Worm (Caenorhabditis elegans) whole organism, young adult: ENCODE results near the gene T15H9.5.

ENCODE experiments used
- D2030.7 ChIP-seq: fragments of 200-800 bp; sonication (Bioruptor generic); IDR thresholded peaks from 2 replicates; pipeline ENCODE4 v1.3.6; 2022; ENCODE audit warnings: missing genetic modification reagents, missing genetic modification characterization, missing compliant biosample characterization
- F37B4.10 ChIP-seq: fragments of 200-800 bp; sonication (Bioruptor generic); IDR thresholded peaks from 2 replicates; pipeline ENCODE4 v1.3.6; 2022; ENCODE audit warnings: missing genetic modification characterization, missing compliant biosample characterization
- F49E8.2 ChIP-seq: sonication (generic microtip); optimal IDR thresholded peaks from 3 replicates; lab custom pipeline; 2017; ENCODE audit warnings: missing genetic modification characterization, mild to moderate bottlenecking, missing compliant biosample characterization, antibody characterized with exemption, moderate library complexity; ENCODE audit not compliant: insufficient read depth
- F57C9.4 ChIP-seq: sonication (generic microtip); optimal IDR thresholded peaks from 2 replicates; lab custom pipeline; 2017; ENCODE audit warnings: mild to moderate bottlenecking, missing genetic modification characterization, missing compliant biosample characterization
- K12H6.12 ChIP-seq: fragments of 200-800 bp; sonication (Bioruptor generic); optimal IDR thresholded peaks from 2 replicates; lab custom pipeline; 2018; ENCODE audit warnings: mild to moderate bottlenecking, missing genetic modification characterization, missing compliant biosample characterization
- Y53G8AR.9 ChIP-seq: fragments of 200-800 bp; sonication (Bioruptor generic); conservative IDR thresholded peaks from 2 replicates; pipeline ENCODE4 v1.3.6; 2022; ENCODE audit warnings: missing genetic modification reagents, missing genetic modification characterization, missing compliant biosample characterization
- ZK185.1 ChIP-seq: sonication (generic microtip); optimal IDR thresholded peaks from 2 replicates; lab custom pipeline; 2016; ENCODE audit warnings: mild to moderate bottlenecking, missing genetic modification characterization, missing compliant biosample characterization; ENCODE audit not compliant: poor library complexity, severe bottlenecking
- ama-1 ChIP-seq, 3 experiments: fragments of 150-350 bp in 1 of 3; sonication (generic microtip) in 2 of 3; optimal IDR thresholded peaks; 2 replicates each; lab custom pipeline; 2014 to 2018; ENCODE audit warnings: missing biosample characterization in 2 of 3, missing genetic modification characterization in 2 of 3, missing genetic modification reagents in 2 of 3
- atf-7 ChIP-seq: sonication (generic microtip); optimal IDR thresholded peaks from 2 replicates; lab custom pipeline; 2017; ENCODE audit warnings: mild to moderate bottlenecking, missing genetic modification characterization, missing compliant biosample characterization
- athp-1 ChIP-seq: sonication (generic microtip); optimal IDR thresholded peaks from 2 replicates; lab custom pipeline; 2017; ENCODE audit warnings: mild to moderate bottlenecking, missing genetic modification characterization, missing compliant biosample characterization
- attf-5 ChIP-seq: fragments of 200-800 bp; sonication (Bioruptor generic); optimal IDR thresholded peaks from 2 replicates; lab custom pipeline; 2018; ENCODE audit warnings: mild to moderate bottlenecking, missing genetic modification characterization, missing compliant biosample characterization
- attf-6 ChIP-seq: fragments of 200-800 bp; sonication (Bioruptor generic); IDR thresholded peaks from 2 replicates; pipeline ENCODE4 v1.3.6; 2022; ENCODE audit warnings: missing genetic modification reagents, missing genetic modification characterization, missing compliant biosample characterization
- ccch-3 ChIP-seq: fragments of 200-800 bp; sonication (Bioruptor generic); optimal IDR thresholded peaks from 2 replicates; lab custom pipeline; 2018; ENCODE audit warnings: mild to moderate bottlenecking, missing genetic modification characterization, missing compliant biosample characterization
- cebp-1 ChIP-seq, 2 experiments: fragments of 200-800 bp in 1 of 2; sonication (Bioruptor generic) in 1 of 2; sonication (generic microtip) in 1 of 2; IDR thresholded peaks in 1 of 2; optimal IDR thresholded peaks in 1 of 2; 2 replicates each; pipeline versions ENCODE4 v1.3.6 to Lab custom; 2017 to 2022; ENCODE audit warnings: missing compliant biosample characterization in 2 of 2, missing genetic modification characterization in 2 of 2, mild to moderate bottlenecking in 1 of 2, missing genetic modification reagents in 1 of 2, moderate library complexity in 1 of 2
- ceh-100 ChIP-seq: fragments of 200-800 bp; sonication (Bioruptor generic); IDR thresholded peaks from 2 replicates; pipeline ENCODE4 v1.3.6; 2022; ENCODE audit warnings: missing genetic modification reagents, missing genetic modification characterization, missing compliant biosample characterization
- efl-1 ChIP-seq: fragments of 150-350 bp; optimal IDR thresholded peaks from 2 replicates; lab custom pipeline; 2014; ENCODE audit warnings: missing biosample characterization, missing genetic modification reagents, missing genetic modification characterization
- egl-18 ChIP-seq: fragments of 200-800 bp; sonication (Bioruptor generic); IDR thresholded peaks from 2 replicates; pipeline ENCODE4 v1.3.6; 2022; ENCODE audit warnings: missing genetic modification reagents, missing genetic modification characterization, missing compliant biosample characterization
- egl-44 ChIP-seq: fragments of 200-800 bp; sonication (Bioruptor generic); IDR thresholded peaks from 2 replicates; pipeline ENCODE4 v1.3.6; 2022; ENCODE audit warnings: missing genetic modification reagents, missing genetic modification characterization, missing compliant biosample characterization
- egrh-3 ChIP-seq: fragments of 200-800 bp; sonication (Bioruptor generic); IDR thresholded peaks from 2 replicates; pipeline ENCODE4 v1.3.6; 2022; ENCODE audit warnings: missing genetic modification reagents, missing genetic modification characterization, missing compliant biosample characterization
- fkh-3 ChIP-seq: sonication (generic microtip); optimal IDR thresholded peaks from 2 replicates; lab custom pipeline; 2016; ENCODE audit warnings: mild to moderate bottlenecking, missing genetic modification characterization, missing compliant biosample characterization
- hlh-26 ChIP-seq: fragments of 200-800 bp; sonication (Bioruptor generic); conservative IDR thresholded peaks from 2 replicates; pipeline ENCODE4 v1.3.6; 2022; ENCODE audit warnings: missing genetic modification reagents, missing genetic modification characterization, missing compliant biosample characterization
- hmg-1.2 ChIP-seq: fragments of 200-800 bp; sonication (Bioruptor generic); IDR thresholded peaks from 2 replicates; pipeline ENCODE4 v1.3.6; 2022; ENCODE audit warnings: missing genetic modification reagents, missing genetic modification characterization, missing compliant biosample characterization
- hmg-20 ChIP-seq: fragments of 200-800 bp; sonication (Bioruptor generic); IDR thresholded peaks from 2 replicates; pipeline ENCODE4 v1.3.6; 2022; ENCODE audit warnings: missing genetic modification reagents, missing genetic modification characterization, missing compliant biosample characterization
- lin-26 ChIP-seq: fragments of 200-800 bp; sonication (Bioruptor generic); IDR thresholded peaks from 2 replicates; pipeline ENCODE4 v1.3.6; 2022; ENCODE audit warnings: missing genetic modification reagents, missing genetic modification characterization, missing compliant biosample characterization
- lin-35 ChIP-seq, 3 experiments: fragments of 150-350 bp in 2 of 3; sonication (generic microtip) in 1 of 3; optimal IDR thresholded peaks; 2 replicates each; lab custom pipeline; 2014 to 2018; ENCODE audit warnings: missing biosample characterization in 3 of 3, missing genetic modification characterization in 3 of 3, missing genetic modification reagents in 3 of 3
- madf-10 ChIP-seq: sonication (generic microtip); optimal IDR thresholded peaks from 2 replicates; lab custom pipeline; 2016; ENCODE audit warnings: mild to moderate bottlenecking, missing genetic modification characterization, missing compliant biosample characterization
- madf-6 ChIP-seq: fragments of 200-800 bp; sonication (Bioruptor generic); IDR thresholded peaks from 2 replicates; pipeline ENCODE4 v1.3.6; 2022; ENCODE audit warnings: missing genetic modification reagents, missing genetic modification characterization, missing compliant biosample characterization
- madf-8 ChIP-seq: fragments of 200-800 bp; sonication (Bioruptor generic); conservative IDR thresholded peaks from 2 replicates; pipeline ENCODE4 v1.3.6; 2022; ENCODE audit warnings: missing genetic modification reagents, missing genetic modification characterization, missing compliant biosample characterization
- mcd-1 ChIP-seq: fragments of 200-800 bp; sonication (Bioruptor generic); IDR thresholded peaks from 2 replicates; pipeline ENCODE4 v1.3.6; 2022; ENCODE audit warnings: missing genetic modification reagents, missing genetic modification characterization, missing compliant biosample characterization
- nfya-1 ChIP-seq: sonication (generic microtip); optimal IDR thresholded peaks from 2 replicates; lab custom pipeline; 2017; ENCODE audit warnings: antibody characterized with exemption, missing compliant biosample characterization, missing genetic modification characterization, borderline replicate concordance; ENCODE audit not compliant: insufficient read depth
- nhr-120 ChIP-seq: fragments of 200-800 bp; sonication (Bioruptor generic); IDR thresholded peaks from 2 replicates; pipeline ENCODE4 v1.3.6; 2022; ENCODE audit warnings: missing genetic modification characterization, missing compliant biosample characterization
- nhr-27 ChIP-seq: fragments of 200-800 bp; sonication (Bioruptor generic); optimal IDR thresholded peaks from 2 replicates; lab custom pipeline; 2018; ENCODE audit warnings: mild to moderate bottlenecking, missing genetic modification characterization, moderate library complexity, missing compliant biosample characterization
- nhr-80 ChIP-seq: sonication (generic microtip); optimal IDR thresholded peaks from 2 replicates; lab custom pipeline; 2016; ENCODE audit warnings: missing genetic modification characterization, missing compliant biosample characterization
- pha-4 ChIP-seq: fragments of 150-350 bp; sonication (generic microtip); optimal IDR thresholded peaks from 2 replicates; lab custom pipeline; 2014; ENCODE audit warnings: missing biosample characterization, missing genetic modification reagents, missing genetic modification characterization
- rpc-1 ChIP-seq, 2 experiments: fragments of 150-350 bp in 1 of 2; sonication (generic microtip) in 1 of 2; optimal IDR thresholded peaks; 2 replicates each; lab custom pipeline; 2014 to 2018; ENCODE audit warnings: missing biosample characterization in 1 of 2, missing genetic modification characterization in 1 of 2, missing genetic modification reagents in 1 of 2, missing genotype in 1 of 2
- sea-2 ChIP-seq: fragments of 200-800 bp; sonication (Bioruptor generic); IDR thresholded peaks from 2 replicates; pipeline ENCODE4 v1.3.6; 2022; ENCODE audit warnings: missing genetic modification characterization, missing compliant biosample characterization
- unc-62 ChIP-seq: fragments of 150-350 bp; optimal IDR thresholded peaks from 2 replicates; lab custom pipeline; 2014; ENCODE audit warnings: missing biosample characterization, missing genetic modification reagents, missing genetic modification characterization
- zim-3 ChIP-seq: sonication (generic microtip); optimal IDR thresholded peaks from 2 replicates; lab custom pipeline; 2017; ENCODE audit warnings: mild to moderate bottlenecking, missing genetic modification characterization, moderate library complexity, missing compliant biosample characterization
- ztf-18 ChIP-seq: sonication (generic microtip); optimal IDR thresholded peaks from 2 replicates; lab custom pipeline; 2016; ENCODE audit warnings: missing genotype, mild to moderate bottlenecking, missing genetic modification characterization, missing compliant biosample characterization
- ztf-3 ChIP-seq: fragments of 200-800 bp; sonication (Bioruptor generic); optimal IDR thresholded peaks from 2 replicates; lab custom pipeline; 2018; ENCODE audit warnings: mild to moderate bottlenecking, missing genetic modification characterization, missing compliant biosample characterization

T15H9.5 gene

DNA sequence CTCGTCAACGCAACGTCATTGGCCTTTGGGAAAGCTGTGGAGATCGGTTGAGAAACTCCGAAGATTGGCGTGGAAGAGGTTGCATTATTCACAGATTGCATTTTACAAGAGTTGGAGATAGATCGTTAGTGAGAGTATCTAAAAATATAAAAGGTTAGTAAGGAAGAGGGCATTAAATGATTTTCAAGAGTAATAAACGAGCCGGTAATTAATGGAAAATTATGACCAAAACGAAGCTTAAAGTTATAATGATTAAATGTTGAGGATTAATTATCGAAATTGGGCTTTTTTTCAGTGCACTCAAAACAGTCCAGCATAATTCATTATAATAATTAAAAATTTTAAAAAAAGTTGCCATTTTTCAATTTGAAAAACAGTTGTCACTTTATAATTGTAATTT, 2.0 kb downstream of the T15H9.5 start, which contains the start of gene pap-2:
TSS of gene pap-2 (minus strand) at position 101 of the 400 bp plus-strand sequence.
- TF ChIP-seq F57C9.4 (tag; lab: Kevin White, UChicago) (no peak), hmg-1.2 (GFP tag; lab: Robert Waterston, UW) (no peak), ceh-100 (GFP tag; lab: Robert Waterston, UW) (no peak), F49E8.2 (tag; lab: Kevin White, UChicago) (no peak), ama-1 (optimal IDR thresholded peaks at IDR 0.05; lab: Kevin White, UChicago) (no peak), ama-1 (GFP tag; optimal IDR thresholded peaks at IDR 0.05; lab: Kevin White, UChicago) (no peak), madf-10 (tag; lab: Kevin White, UChicago) (no peak), unc-62 (no peak), egrh-3 (GFP tag; lab: Robert Waterston, UW) (no peak), lin-26 (GFP tag; lab: Robert Waterston, UW) (no peak), athp-1 (tag; lab: Kevin White, UChicago) (no peak), hmg-20 (no peak), rpc-1 (optimal IDR thresholded peaks at IDR 0.05; lab: Kevin White, UChicago) (no peak), rpc-1 (tag; optimal IDR thresholded peaks at IDR 0.05; lab: Kevin White, UChicago) (no peak), nfya-1 (tag; lab: Kevin White, UChicago) (no peak), ccch-3 (GFP tag; lab: Kevin White, UChicago) (no peak), ZK185.1 (tag; lab: Kevin White, UChicago) (no peak), Y53G8AR.9 (GFP tag; lab: Robert Waterston, UW) (no peak), F37B4.10 (no peak), fkh-3 (tag; lab: Kevin White, UChicago) (no peak), ztf-18 (tag; lab: Kevin White, UChicago) (no peak), sea-2 (GFP tag; lab: Robert Waterston, UW) (no peak)

DNA sequence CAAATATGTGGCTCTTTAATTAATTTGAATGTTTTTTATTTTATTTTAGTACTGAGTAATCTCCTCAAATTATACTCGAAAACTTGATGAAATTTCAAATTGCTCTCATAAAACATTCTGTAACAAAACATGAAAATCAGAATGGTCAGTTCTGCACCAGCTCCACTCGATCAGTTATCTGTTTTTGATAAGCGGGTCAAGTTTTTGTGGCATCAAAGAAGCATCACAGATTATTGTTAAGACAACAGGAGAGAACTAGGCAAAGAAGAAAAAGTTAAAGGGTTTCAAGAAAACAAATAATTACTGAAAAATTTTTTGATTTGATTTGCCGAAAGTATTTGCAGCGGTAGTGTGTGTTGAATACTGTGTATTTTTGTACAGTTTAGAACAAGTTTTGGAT, 4.1 kb downstream of the T15H9.5 start:
- TF ChIP-seq nhr-120 (GFP tag; lab: Robert Waterston, UW): no peak
- TF ChIP-seq madf-6 (GFP tag; lab: Robert Waterston, UW): no peak
- TF ChIP-seq nhr-80 (tag; lab: Kevin White, UChicago): peak; percentile 15
- no peak for TF ChIP-seq attf-6 (GFP tag; lab: Robert Waterston, UW)
- no peak for TF ChIP-seq atf-7
- no peak for TF ChIP-seq lin-35 (GFP tag; optimal IDR thresholded peaks at IDR 0.05; lab: Kevin White, UChicago)
- TF ChIP-seq mcd-1: no peak
- TF ChIP-seq nhr-27 (tag; lab: Kevin White, UChicago): no peak
- no peak for TF ChIP-seq madf-8 (GFP tag; lab: Robert Waterston, UW)
- TF ChIP-seq D2030.7: no peak
- TF ChIP-seq efl-1: no peak
- peak; percentile 19 for TF ChIP-seq pha-4 (tag; lab: Kevin White, UChicago)
- TF ChIP-seq hlh-26 (GFP tag; lab: Robert Waterston, UW): no peak
- TF ChIP-seq zim-3 (tag; lab: Kevin White, UChicago): no peak
- TF ChIP-seq ztf-3: no peak
- TF ChIP-seq egrh-3 (GFP tag; lab: Robert Waterston, UW): no peak
- no peak for TF ChIP-seq ccch-3 (GFP tag; lab: Kevin White, UChicago)
- TF ChIP-seq, all 124 proteins: peak for 2

DNA sequence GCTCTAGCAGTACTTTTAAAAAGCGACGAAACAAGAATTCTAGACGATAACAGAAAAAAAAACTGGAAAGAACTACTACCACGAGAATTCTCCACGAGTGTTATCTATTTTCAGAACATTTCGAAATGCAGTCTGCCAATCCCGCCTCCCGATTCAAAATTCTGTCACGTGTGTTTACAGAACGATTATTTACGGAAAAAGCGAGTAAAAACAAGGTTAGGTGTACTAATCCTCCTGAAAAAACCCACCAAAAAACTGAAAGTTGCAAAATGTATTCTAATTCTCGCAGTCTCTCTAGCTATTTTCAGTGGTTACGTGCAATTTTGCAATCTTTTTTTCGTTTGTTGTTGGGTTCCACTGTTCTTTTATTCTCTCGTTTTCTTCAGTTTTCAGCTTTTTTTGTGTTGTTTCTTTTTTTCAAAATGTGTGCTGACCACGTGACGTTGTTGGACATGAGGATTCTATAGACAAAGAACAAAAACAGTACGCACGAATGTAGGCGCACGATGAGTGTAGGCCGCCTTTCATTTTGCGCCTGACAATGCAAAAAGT, 4.7 kb downstream of the T15H9.5 start:
- no peak for TF ChIP-seq nhr-27 (tag; lab: Kevin White, UChicago)
- peak; percentile 45 for TF ChIP-seq K12H6.12 (tag; lab: Kevin White, UChicago)
- TF ChIP-seq D2030.7: no peak
- peak; percentile 59; the same call in 1 of the 2 replicates for TF ChIP-seq cebp-1 (GFP tag; IDR thresholded peaks at IDR 0.05; lab: Robert Waterston, UW)
- TF ChIP-seq cebp-1 (tag; optimal IDR thresholded peaks at IDR 0.05; lab: Kevin White, UChicago): peak; percentile 82
- peak; percentile 28 for TF ChIP-seq attf-5
- no peak for TF ChIP-seq egl-44 (GFP tag; lab: Robert Waterston, UW)
- TF ChIP-seq egl-18 (GFP tag; lab: Robert Waterston, UW): no peak
